Fruit fly (Drosophila melanogaster): ENCODE results near the gene phol.
A peak's percentile ranks its signal among the peaks of the same experiment; 100 is the strongest.

phol gene

DNA sequence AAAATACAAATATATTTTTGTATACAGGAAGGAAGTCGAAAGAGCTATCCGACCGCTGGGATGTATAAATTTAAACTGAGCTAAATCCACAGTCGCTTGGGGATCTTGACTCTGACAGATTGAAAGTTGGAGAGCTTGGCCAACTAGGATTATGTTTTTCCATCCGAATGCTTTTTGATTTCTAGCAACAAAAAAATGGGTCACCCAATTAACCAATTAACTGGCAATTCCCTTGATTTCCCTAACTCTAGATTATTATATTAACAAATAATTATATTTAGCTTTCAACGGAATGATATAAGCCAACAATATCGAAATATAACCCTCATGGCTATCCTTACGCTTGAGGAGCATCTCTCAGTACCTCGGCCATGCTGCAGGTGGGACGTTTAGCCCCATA, 38.8 kb downstream of the phol start, which contains the start of gene CG3982:
Gene CG3982 (minus strand): TSS at position 101 of the 400 bp plus-strand sequence.
- TF ChIP-seq CG17801 (GFP tag; optimal IDR thresholded peaks at IDR 0.05; ENCODE audit: partially characterized antibody), result no peak

dm6 chr3L:9410754-9411423, 45.2 kb downstream of the phol start, which contains the start of the genes CG4022 and Cpsf5:
CG4022 (minus strand) TSS chr3L:9410832.
Cpsf5 (plus strand) TSS chr3L:9411038.
- peak; percentile 81 for TF ChIP-seq CG17801 (GFP tag; optimal IDR thresholded peaks at IDR 0.05; ENCODE audit: partially characterized antibody)

DNA sequence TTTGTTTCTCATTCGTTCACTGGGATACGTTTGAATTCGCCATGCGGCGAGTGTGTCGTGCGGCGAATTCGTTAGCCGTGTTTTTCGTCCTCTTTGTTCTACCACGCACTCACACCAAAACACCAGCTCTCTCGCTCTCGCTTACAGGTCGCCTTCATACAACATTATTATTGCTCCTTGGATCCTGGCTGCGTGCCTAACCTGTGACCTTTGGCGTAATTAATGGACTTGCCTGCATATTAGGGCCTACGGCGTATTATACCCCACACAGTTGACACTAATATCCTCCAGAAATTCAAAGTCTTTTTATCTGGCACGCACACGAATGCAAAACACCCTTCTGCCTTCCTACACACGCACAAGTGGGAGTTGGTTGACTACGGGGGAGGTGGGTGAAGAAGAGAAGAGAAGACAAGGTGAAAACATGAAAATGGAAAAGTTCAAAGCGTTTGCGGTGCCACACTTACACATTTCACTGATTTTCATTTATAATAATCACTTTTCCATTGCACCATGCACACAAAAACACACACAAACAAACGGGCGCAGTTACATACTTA, 46.0 kb downstream of the phol start:
- TF ChIP-seq CG17801 (GFP tag; optimal IDR thresholded peaks at IDR 0.05; ENCODE audit: partially characterized antibody), result no peak

DNA sequence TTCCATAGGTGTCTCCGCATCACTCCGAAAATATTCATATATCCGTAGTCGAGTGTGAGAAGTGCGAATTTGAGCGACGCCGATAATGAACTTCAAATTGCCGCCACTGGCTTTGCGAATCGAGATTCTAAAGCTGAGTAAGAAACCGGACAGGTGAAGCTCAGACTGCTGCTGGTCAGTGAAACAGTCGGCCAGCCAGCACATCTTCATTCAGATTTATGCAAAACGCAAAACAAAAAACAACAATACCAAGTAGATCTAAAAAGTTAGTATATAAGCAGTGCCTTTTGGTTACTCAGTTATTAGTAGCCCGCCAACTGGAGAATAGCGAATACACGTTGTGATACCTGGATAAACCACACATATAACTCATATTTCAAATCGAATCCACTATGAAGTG, 51.6 kb downstream of the phol start, which contains the start of gene Cpr67B:
Gene Cpr67B (plus strand): TSS at position 301 of the 400 bp plus-strand sequence.
- TF ChIP-seq CG17801 (GFP tag; optimal IDR thresholded peaks at IDR 0.05; ENCODE audit: partially characterized antibody), result no peak

Data from ovary, adult (tissue).